Fruit fly (Drosophila melanogaster): Measurements from ENCODE around the gene CG5704.

Gene CG5704

dm6 chr3L:2164805-2165204 is 6.0 kb downstream of the CG5704 start (continued):
- TF ChIP-seq CG8944 (GFP tag; optimal IDR thresholded peaks at IDR 0.05) (no peak), D19A (tag; optimal IDR thresholded peaks at IDR 0.05) (no peak), chif (GFP tag; optimal IDR thresholded peaks at IDR 0.05) (no peak), CG6689 (GFP tag; IDR thresholded peaks at IDR 0.05) (peak; percentile 42; the same call in 1 of the 2 replicates), CG13287 (GFP tag; IDR thresholded peaks at IDR 0.05; ENCODE audit: partially characterized antibody) (no peak), Meics (GFP tag; optimal IDR thresholded peaks at IDR 0.05) (peak; percentile 19), CG2678 (tag; optimal IDR thresholded peaks at IDR 0.05) (peak; percentile 44), CG5180 (GFP tag; optimal IDR thresholded peaks at IDR 0.05) (no peak), grau (tag; optimal IDR thresholded peaks at IDR 0.05) (peak; percentile 54), Blimp-1 (GFP tag; optimal IDR thresholded peaks at IDR 0.05) (peak; percentile 10), Doc3 (GFP tag; IDR thresholded peaks at IDR 0.05; ENCODE audit: partially characterized antibody) (no peak), CG11696 (GFP tag; IDR thresholded peaks at IDR 0.05) (no peak), CG7987 (GFP tag; optimal IDR thresholded peaks at IDR 0.05) (no peak), CG6272 (GFP tag; IDR thresholded peaks at IDR 0.05) (0 out of 2 replicates have a peak, but pooled peaks have one; percentile 33), CG15479 (GFP tag; optimal IDR thresholded peaks at IDR 0.05) (no peak), PHDP (tag; optimal IDR thresholded peaks at IDR 0.05) (peak; percentile 20), HLH3B (GFP tag; IDR thresholded peaks at IDR 0.05) (peak; percentile 59), stc (GFP tag; IDR thresholded peaks at IDR 0.05) (0 out of 2 replicates have a peak, but pooled peaks have one; percentile 24), unpg (GFP tag; optimal IDR thresholded peaks at IDR 0.05) (peak; percentile 23), lmd (GFP tag; IDR thresholded peaks at IDR 0.05) (peak; percentile 63), vvl (GFP tag; IDR thresholded peaks at IDR 0.05) (peak; percentile 74), btn (GFP tag; optimal IDR thresholded peaks at IDR 0.05) (no peak), HmgD (GFP tag; optimal IDR thresholded peaks at IDR 0.05) (no peak), tup (GFP tag; optimal IDR thresholded peaks at IDR 0.05) (no peak), Optix (GFP tag; IDR thresholded peaks at IDR 0.05) (peak; percentile 49; the same call in 1 of the 3 replicates), Fer3 (tag; optimal IDR thresholded peaks at IDR 0.05) (peak; percentile 35), sisA (GFP tag; IDR thresholded peaks at IDR 0.05) (0 out of 2 replicates have a peak, but pooled peaks have one; percentile 21), ara (GFP tag; IDR thresholded peaks at IDR 0.05) (peak; percentile 47; the same call in 1 of the 2 replicates), CG11247 (GFP tag; IDR thresholded peaks at IDR 0.05) (0 out of 2 replicates have a peak, but pooled peaks have one; percentile 14), unc-4 (GFP tag; IDR thresholded peaks at IDR 0.05; ENCODE audit: partially characterized antibody) (no peak), CG15269 (tag; optimal IDR thresholded peaks at IDR 0.05) (peak; percentile 25), dmrt99B (tag; optimal IDR thresholded peaks at IDR 0.05) (peak; percentile 58), lilli (GFP tag; optimal IDR thresholded peaks at IDR 0.05) (peak; percentile 9), Dfd (GFP tag; optimal IDR thresholded peaks at IDR 0.05) (no peak)

DNA sequence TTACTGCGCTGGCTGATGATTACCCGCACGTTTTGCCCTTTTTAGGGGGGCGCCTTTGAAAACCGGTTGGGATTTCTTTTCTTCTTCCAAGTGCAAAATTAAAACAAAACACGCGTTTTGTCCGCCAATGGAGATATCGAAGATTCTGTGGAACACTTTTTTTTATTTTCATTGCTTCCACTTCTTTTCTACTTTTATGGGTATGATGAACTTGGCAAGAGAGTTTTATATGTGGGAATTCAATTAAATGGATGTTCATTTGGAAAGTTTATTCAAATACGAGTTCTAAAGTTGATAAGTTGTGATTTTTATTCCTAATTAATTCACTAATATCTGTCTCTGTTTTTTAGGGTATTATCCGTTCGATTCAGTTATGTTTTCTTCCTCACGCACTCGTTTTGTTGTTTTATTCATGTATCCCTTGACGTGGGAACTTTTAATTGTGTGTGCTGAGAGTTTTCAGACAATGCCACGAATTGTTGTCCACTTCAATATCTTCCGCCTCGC is 6.7 kb downstream of the CG5704 start:
- TF ChIP-seq Lim3 (GFP tag; IDR thresholded peaks at IDR 0.05) (no peak), CG7556 (GFP tag; optimal IDR thresholded peaks at IDR 0.05) (no peak), dmrt11E (tag; optimal IDR thresholded peaks at IDR 0.05) (no peak), Ptx1 (GFP tag; IDR thresholded peaks at IDR 0.05) (peak; percentile 72), nerfin-1 (tag; optimal IDR thresholded peaks at IDR 0.05) (no peak), Dbx (GFP tag; IDR thresholded peaks at IDR 0.05) (no peak), HmgD (GFP tag; optimal IDR thresholded peaks at IDR 0.05) (no peak), CG6689 (GFP tag; IDR thresholded peaks at IDR 0.05) (peak; percentile 61), chif (GFP tag; optimal IDR thresholded peaks at IDR 0.05) (peak in 1 of 2 experiments; percentile 14), CG10565 (GFP tag; optimal IDR thresholded peaks at IDR 0.05) (no peak), CG32532 (GFP tag; IDR thresholded peaks at IDR 0.05) (no peak), CG15601 (tag; optimal IDR thresholded peaks at IDR 0.05) (no peak), Hand (GFP tag; optimal IDR thresholded peaks at IDR 0.05) (no peak), Abd-B (GFP tag; optimal IDR thresholded peaks at IDR 0.05) (peak; percentile 8), ATbp (GFP tag; optimal IDR thresholded peaks at IDR 0.05) (no peak), CG4328 (GFP tag; optimal IDR thresholded peaks at IDR 0.05) (no peak), gfzf (GFP tag; optimal IDR thresholded peaks at IDR 0.05) (no peak), CG12391 (tag; optimal IDR thresholded peaks at IDR 0.05) (no peak), CG2199 (GFP tag; IDR thresholded peaks at IDR 0.05) (no peak), CG30431 (GFP tag; optimal IDR thresholded peaks at IDR 0.05) (no peak)

All from whole organism, embryonic.